Fruit fly (Drosophila melanogaster) whole organism, embryonic: ENCODE data around the gene CG7320.

ENCODE experiments used
- B-H2 ChIP-seq: fragments of 200-800 bp; sonication (Bioruptor generic); optimal IDR thresholded peaks from 2 replicates; lab custom pipeline; 2018; ENCODE audit warnings: missing biosample characterization, mild to moderate bottlenecking, missing genetic modification characterization
- Bgb ChIP-seq: fragments of 200-800 bp; sonication (Bioruptor generic); IDR thresholded peaks from 2 replicates; pipeline ENCODE4 v1.3.6; 2022; ENCODE audit warnings: missing biosample characterization, missing genetic modification characterization; ENCODE audit not compliant: partially characterized antibody
- BtbVII ChIP-seq: fragments of 200-800 bp; sonication (Bioruptor generic); optimal IDR thresholded peaks from 3 replicates; lab custom pipeline; 2017; ENCODE audit warnings: missing biosample characterization, mild to moderate bottlenecking, missing genetic modification characterization
- CG10431 ChIP-seq: fragments of 200-800 bp; sonication (Bioruptor generic); optimal IDR thresholded peaks from 3 replicates; lab custom pipeline; 2018; ENCODE audit warnings: missing biosample characterization, mild to moderate bottlenecking, missing genetic modification characterization
- CG10979 ChIP-seq: fragments of 200-800 bp; sonication (Bioruptor generic); optimal IDR thresholded peaks from 2 replicates; lab custom pipeline; 2018; ENCODE audit warnings: missing biosample characterization, mild to moderate bottlenecking, missing genetic modification characterization, moderate library complexity
- CG12155 ChIP-seq: fragments of 200-800 bp; sonication (Bioruptor generic); optimal IDR thresholded peaks from 3 replicates; lab custom pipeline; 2016; ENCODE audit warnings: missing biosample characterization, missing genetic modification characterization
- CG12744 ChIP-seq: fragments of 200-800 bp; sonication (Bioruptor generic); optimal IDR thresholded peaks from 2 replicates; lab custom pipeline; 2016; ENCODE audit warnings: missing biosample characterization, missing genetic modification characterization
- CG13123 ChIP-seq: fragments of 200-800 bp; sonication (Bioruptor generic); optimal IDR thresholded peaks from 2 replicates; lab custom pipeline; 2016; ENCODE audit warnings: missing biosample characterization, missing genetic modification characterization
- CG1602 ChIP-seq: fragments of 200-800 bp; sonication (Bioruptor generic); optimal IDR thresholded peaks from 3 replicates; lab custom pipeline; 2016; ENCODE audit warnings: missing biosample characterization, missing genetic modification characterization
- CG17361 ChIP-seq: fragments of 200-800 bp; sonication (Bioruptor generic); IDR thresholded peaks from 3 replicates; pipeline ENCODE4 v1.3.6; 2022; ENCODE audit warnings: missing biosample characterization, missing genetic modification characterization
- CG30431 ChIP-seq: fragments of 200-800 bp; sonication (Bioruptor generic); optimal IDR thresholded peaks from 2 replicates; lab custom pipeline; 2017; ENCODE audit warnings: missing biosample characterization, missing genetic modification characterization
- CG32772 ChIP-seq: fragments of 200-800 bp; sonication (Bioruptor generic); IDR thresholded peaks from 2 replicates; pipeline ENCODE4 v1.3.6; 2022; ENCODE audit warnings: missing biosample characterization, missing genetic modification characterization
- CG3281 ChIP-seq: fragments of 200-800 bp; sonication (Bioruptor generic); optimal IDR thresholded peaks from 3 replicates; lab custom pipeline; 2017; ENCODE audit warnings: missing biosample characterization, mild to moderate bottlenecking, missing genetic modification characterization
- CG33213 ChIP-seq: fragments of 200-800 bp; sonication (Bioruptor generic); optimal IDR thresholded peaks from 3 replicates; lab custom pipeline; 2016; ENCODE audit warnings: missing biosample characterization, missing genetic modification characterization
- CG3726 ChIP-seq: fragments of 200-800 bp; sonication (Bioruptor generic); IDR thresholded peaks from 3 replicates; pipeline ENCODE4, ENCODE4 v1.3.6; 2022; ENCODE audit warnings: missing biosample characterization, missing genetic modification characterization
- CG4424 ChIP-seq: fragments of 200-800 bp; sonication (Bioruptor generic); optimal IDR thresholded peaks from 3 replicates; lab custom pipeline; 2016; ENCODE audit warnings: missing biosample characterization, missing genetic modification characterization
- CG7987 ChIP-seq: fragments of 200-800 bp; sonication (Bioruptor generic); optimal IDR thresholded peaks from 2 replicates; lab custom pipeline; 2018; ENCODE audit warnings: missing biosample characterization, mild to moderate bottlenecking, missing genetic modification characterization, moderate library complexity
- CkIIα-i1 ChIP-seq: fragments of 200-800 bp; sonication (Bioruptor generic); IDR thresholded peaks from 2 replicates; pipeline ENCODE4 v1.3.6; 2022; ENCODE audit warnings: missing biosample characterization, missing genetic modification characterization
- CoRest ChIP-seq: fragments of 200-800 bp; sonication (Bioruptor generic); optimal IDR thresholded peaks from 3 replicates; lab custom pipeline; 2018; ENCODE audit warnings: missing biosample characterization, mild to moderate bottlenecking, missing genetic modification characterization, moderate library complexity
- Doc2 ChIP-seq: fragments of 200-800 bp; sonication (Bioruptor generic); IDR thresholded peaks from 2 replicates; pipeline ENCODE4 v1.3.6; 2022; ENCODE audit warnings: missing biosample characterization, missing genetic modification characterization
- Doc3 ChIP-seq: fragments of 200-800 bp; sonication (Bioruptor generic); IDR thresholded peaks from 3 replicates; pipeline ENCODE4 v1.3.6; 2022; ENCODE audit warnings: missing biosample characterization, missing genetic modification characterization; ENCODE audit not compliant: partially characterized antibody
- Eip74EF ChIP-seq, 2 experiments: fragments of 200-800 bp in 1 of 2; fragments of >200 bp in 1 of 2; sonication (Bioruptor generic) in 1 of 2; optimal IDR thresholded peaks; 2 replicates each; lab custom pipeline; 2017 to 2019; ENCODE audit warnings: missing biosample characterization in 2 of 2, missing genetic modification characterization in 2 of 2, mild to moderate bottlenecking in 1 of 2, moderate library complexity in 1 of 2
- Ets97D ChIP-seq: fragments of 200-800 bp; sonication (Bioruptor generic); optimal IDR thresholded peaks from 3 replicates; lab custom pipeline; 2016; ENCODE audit warnings: missing biosample characterization, missing genetic modification characterization
- H15 ChIP-seq: fragments of 200-800 bp; sonication (Bioruptor generic); IDR thresholded peaks from 3 replicates; pipeline ENCODE4 v1.3.6; 2022; ENCODE audit warnings: missing biosample characterization, missing genetic modification characterization
- HLH54F ChIP-seq: fragments of 200-800 bp; sonication (Bioruptor generic); optimal IDR thresholded peaks from 3 replicates; lab custom pipeline; 2016; ENCODE audit warnings: missing biosample characterization, missing genetic modification characterization
- Med ChIP-seq: fragments of 200-800 bp; sonication (Bioruptor generic); peaks from one replicate; lab custom pipeline; 2016; ENCODE audit warnings: missing biosample characterization, missing genetic modification characterization, mild to moderate bottlenecking, inconsistent platforms, moderate library complexity
- Myb ChIP-seq: fragments of 200-800 bp; sonication (Bioruptor generic); optimal IDR thresholded peaks from 2 replicates; lab custom pipeline; 2016; ENCODE audit warnings: missing biosample characterization, missing genetic modification characterization
- Opbp ChIP-seq: fragments of 200-800 bp; sonication (Bioruptor generic); IDR thresholded peaks from 3 replicates; pipeline ENCODE4 v1.3.6; 2022; ENCODE audit warnings: missing biosample characterization, missing genetic modification characterization; ENCODE audit not compliant: partially characterized antibody
- Optix ChIP-seq: fragments of 200-800 bp; sonication (Bioruptor generic); IDR thresholded peaks from 3 replicates; pipeline ENCODE4 v1.3.6; 2022; ENCODE audit warnings: missing biosample characterization, missing genetic modification characterization
- Poxn ChIP-seq: fragments of 200-800 bp; sonication (Bioruptor generic); IDR thresholded peaks from 2 replicates; pipeline ENCODE4 v1.3.6; 2022; ENCODE audit warnings: missing biosample characterization, missing genetic modification characterization
- Sry-β ChIP-seq: fragments of 200-800 bp; sonication (Bioruptor generic); optimal IDR thresholded peaks from 2 replicates; lab custom pipeline; 2018; ENCODE audit warnings: missing biosample characterization, mild to moderate bottlenecking, missing genetic modification characterization, moderate library complexity
- Stat92E ChIP-seq, 3 experiments: fragments of >200 bp in 2 of 3; fragments of 200-800 bp in 1 of 3; sonication (Bioruptor generic) in 1 of 3; optimal IDR thresholded peaks; 2 replicates each; lab custom pipeline; 2017 to 2019; ENCODE audit warnings: missing biosample characterization in 3 of 3, missing genetic modification characterization in 3 of 3, mild to moderate bottlenecking in 1 of 3, moderate library complexity in 1 of 3
- Xrp1 ChIP-seq: fragments of 200-800 bp; sonication (Bioruptor generic); IDR thresholded peaks from 2 replicates; pipeline ENCODE4 v1.3.6; 2022; ENCODE audit warnings: missing biosample characterization, missing genetic modification characterization
- bbx ChIP-seq: fragments of 200-800 bp; sonication (Bioruptor generic); IDR thresholded peaks from 2 replicates; pipeline ENCODE4 v1.3.6; 2022; ENCODE audit warnings: missing biosample characterization, missing genetic modification characterization; ENCODE audit not compliant: partially characterized antibody
- ci ChIP-seq: fragments of 200-800 bp; sonication (Bioruptor generic); IDR thresholded peaks from 3 replicates; pipeline ENCODE4 v1.3.6; 2022; ENCODE audit warnings: missing biosample characterization, missing genetic modification characterization
- corto ChIP-seq: fragments of 200-800 bp; sonication (Bioruptor generic); optimal IDR thresholded peaks from 2 replicates; lab custom pipeline; 2016; ENCODE audit warnings: missing biosample characterization, mild to moderate bottlenecking, missing genetic modification characterization, moderate library complexity
- crp ChIP-seq, 2 experiments: fragments of 200-800 bp; sonication (Bioruptor generic); optimal IDR thresholded peaks; 2 replicates in 1 of 2; 3 replicates in 1 of 2; lab custom pipeline; 2017; ENCODE audit warnings: missing biosample characterization in 2 of 2, missing genetic modification characterization in 2 of 2, mild to moderate bottlenecking in 1 of 2, moderate library complexity in 1 of 2
- da ChIP-seq: fragments of 200-800 bp; sonication (Bioruptor generic); optimal IDR thresholded peaks from 2 replicates; lab custom pipeline; 2016; ENCODE audit warnings: missing biosample characterization, missing genetic modification characterization
- eve ChIP-seq, 2 experiments: fragments of >200 bp; optimal IDR thresholded peaks; 2 replicates each; lab custom pipeline; 2017; ENCODE audit warnings: missing biosample characterization in 2 of 2, missing genetic modification characterization in 2 of 2
- gcm ChIP-seq: fragments of 200-800 bp; sonication (Bioruptor generic); optimal IDR thresholded peaks from 2 replicates; lab custom pipeline; 2019; ENCODE audit warnings: missing biosample characterization, mild to moderate bottlenecking, missing genetic modification characterization, moderate library complexity
- her ChIP-seq: fragments of 200-800 bp; sonication (Bioruptor generic); optimal IDR thresholded peaks from 2 replicates; lab custom pipeline; 2016; ENCODE audit warnings: missing biosample characterization, missing genetic modification characterization
- jumu ChIP-seq: fragments of 200-800 bp; sonication (Bioruptor generic); optimal IDR thresholded peaks from 3 replicates; lab custom pipeline; 2016; ENCODE audit warnings: missing biosample characterization, missing genetic modification characterization
- ken ChIP-seq: fragments of 200-800 bp; sonication (Bioruptor generic); IDR thresholded peaks from 3 replicates; pipeline ENCODE4 v1.3.6; 2022; ENCODE audit warnings: missing biosample characterization, missing genetic modification characterization
- knrl ChIP-seq: fragments of 200-800 bp; sonication (Bioruptor generic); IDR thresholded peaks from 3 replicates; pipeline ENCODE4 v1.3.6; 2022; ENCODE audit warnings: missing biosample characterization, missing genetic modification characterization; ENCODE audit not compliant: partially characterized antibody
- mirr ChIP-seq: fragments of 200-800 bp; sonication (Bioruptor generic); optimal IDR thresholded peaks from 3 replicates; lab custom pipeline; 2018; ENCODE audit warnings: missing biosample characterization, mild to moderate bottlenecking, missing genetic modification characterization
- mld ChIP-seq: fragments of 200-800 bp; sonication (Bioruptor generic); IDR thresholded peaks from 3 replicates; pipeline ENCODE4 v1.3.6; 2022; ENCODE audit warnings: missing biosample characterization, missing genetic modification characterization; ENCODE audit not compliant: partially characterized antibody
- pnt ChIP-seq: fragments of 200-800 bp; sonication (Bioruptor generic); optimal IDR thresholded peaks from 3 replicates; lab custom pipeline; 2016; ENCODE audit warnings: missing biosample characterization, missing genetic modification characterization
- prd ChIP-seq, 3 experiments: fragments of >200 bp in 2 of 3; fragments of 200-800 bp in 1 of 3; sonication (Bioruptor generic) in 1 of 3; optimal IDR thresholded peaks in 2 of 3; IDR thresholded peaks in 1 of 3; 2 replicates in 2 of 3; 3 replicates in 1 of 3; pipeline versions ENCODE4 v1.3.6 to Lab custom; 2017 to 2022; ENCODE audit warnings: missing biosample characterization in 1 of 3, missing genetic modification characterization in 1 of 3
- slou ChIP-seq: fragments of 200-800 bp; sonication (Bioruptor generic); optimal IDR thresholded peaks from 3 replicates; lab custom pipeline; 2016; ENCODE audit warnings: missing biosample characterization, missing genetic modification characterization

Gene CG7320

DNA sequence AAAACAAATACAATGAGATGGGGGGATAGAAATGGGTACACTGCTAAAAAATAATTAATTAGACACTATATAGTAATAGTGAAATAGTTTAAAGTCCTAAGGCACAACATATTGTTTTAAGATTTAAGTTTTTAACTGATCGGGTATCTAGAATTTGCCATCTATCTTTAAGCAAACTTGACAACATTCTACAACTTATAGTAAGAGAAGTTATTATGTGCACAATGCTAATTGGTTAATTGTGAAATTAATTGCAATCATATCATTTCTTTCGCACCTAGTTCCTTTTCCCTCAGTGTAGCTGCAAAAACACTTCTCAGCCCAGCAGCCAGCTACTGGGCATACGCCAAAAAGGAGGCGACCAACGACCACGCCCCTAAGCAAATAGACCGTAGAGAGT is 37.3 kb downstream of the CG7320 start (continued):
- TF ChIP-seq bbx (GFP tag; lab: Robert Waterston, UW) (no peak), CG12155 (peak; percentile 50), Bgb (GFP tag; lab: Robert Waterston, UW) (no peak), H15 (GFP tag; lab: Robert Waterston, UW) (peak; percentile 54; the same call in 2 of the 3 replicates), ken (0 out of 3 replicates have a peak, but pooled peaks have one; percentile 58), CG10431 (peak; percentile 63), CkIIα-i1 (no peak), her (no peak), pnt (GFP tag; lab: Kevin White, UChicago) (peak; percentile 68), CG32772 (GFP tag; lab: Robert Waterston, UW) (peak; percentile 63), prd (optimal IDR thresholded peaks at IDR 0.05; lab: Kevin White, UChicago) (no peak), prd (GFP tag; IDR thresholded peaks at IDR 0.05; lab: Robert Waterston, UW) (peak; percentile 74; the same call in 2 of the 3 replicates), CG30431 (GFP tag; lab: Kevin White, UChicago) (peak; percentile 76), Ets97D (GFP tag; lab: Kevin White, UChicago) (no peak), corto (GFP tag; lab: Kevin White, UChicago) (no peak), BtbVII (GFP tag; lab: Kevin White, UChicago) (peak; percentile 10), HLH54F (GFP tag; lab: Kevin White, UChicago) (no peak), Sry-β (no peak), Opbp (no peak), mld (GFP tag; lab: Robert Waterston, UW) (no peak), CG3281 (GFP tag; lab: Kevin White, UChicago) (no peak), Eip74EF (GFP tag; optimal IDR thresholded peaks at IDR 0.05; lab: Kevin White, UChicago) (peak in 1 of 2 experiments; percentile 70), CG12744 (GFP tag; lab: Kevin White, UChicago) (no peak), CG4424 (GFP tag; lab: Kevin White, UChicago) (peak; percentile 79), CG7987 (no peak), Optix (GFP tag; lab: Robert Waterston, UW) (peak; percentile 26; the same call in 1 of the 3 replicates), CG33213 (peak; percentile 0), CG3726 (GFP tag; lab: Robert Waterston, UW) (no peak), Med (GFP tag; lab: Kevin White, UChicago) (peak; percentile 84), ci (GFP tag; lab: Robert Waterston, UW) (peak; percentile 69; the same call in 2 of the 3 replicates), da (GFP tag; lab: Kevin White, UChicago) (no peak), B-H2 (GFP tag; lab: Kevin White, UChicago) (no peak), CoRest (tag; lab: Kevin White, UChicago) (peak; percentile 89), Doc2 (GFP tag; lab: Robert Waterston, UW) (no peak), Stat92E (GFP tag; optimal IDR thresholded peaks at IDR 0.05; lab: Kevin White, UChicago) (peak in 1 of 3 experiments; percentile 77), jumu (peak; percentile 60), slou (GFP tag; lab: Kevin White, UChicago) (no peak), Poxn (GFP tag; lab: Robert Waterston, UW) (no peak), Doc3 (GFP tag; lab: Robert Waterston, UW) (no peak), knrl (GFP tag; lab: Robert Waterston, UW) (no peak), crp (GFP tag; optimal IDR thresholded peaks at IDR 0.05; lab: Kevin White, UChicago) (no peak), Myb (GFP tag; lab: Kevin White, UChicago) (no peak), CG13123 (GFP tag; lab: Kevin White, UChicago) (peak; percentile 19), CG1602 (GFP tag; lab: Kevin White, UChicago) (peak; percentile 78), CG10979 (tag; lab: Kevin White, UChicago) (peak; percentile 92), gcm (GFP tag; lab: Kevin White, UChicago) (peak; percentile 57), Xrp1 (GFP tag; lab: Robert Waterston, UW) (peak; percentile 84), eve (GFP tag; optimal IDR thresholded peaks at IDR 0.05; lab: Kevin White, UChicago) (peak in 1 of 2 experiments; percentile 86), CG17361 (GFP tag; lab: Robert Waterston, UW) (peak; percentile 92), mirr (GFP tag; lab: Kevin White, UChicago) (no peak)
